Worm (Caenorhabditis elegans): Measurements from ENCODE around the gene cdd-2.

ce11 chrIV:7501337-7501736 is 46.4 kb downstream of the cdd-2 start, which contains the start of gene F55G1.15:
- TF ChIP-seq ztf-29 (GFP tag; IDR thresholded peaks at IDR 0.05) = no peak
- no peak for TF ChIP-seq ref-1 (GFP tag; conservative IDR thresholded peaks at IDR 0.05)
- TF ChIP-seq klf-2 (GFP tag; conservative IDR thresholded peaks at IDR 0.05) = no peak
- no peak for TF ChIP-seq med-1 (GFP tag; optimal IDR thresholded peaks at IDR 0.05; ENCODE audit: insufficient read depth)
- no peak for TF ChIP-seq cog-1 (tag; optimal IDR thresholded peaks at IDR 0.05)

All from whole organism, midembryonic.